Fruit fly (Drosophila melanogaster): Measurements from ENCODE around the gene CG6749.

CG6749 gene

DNA sequence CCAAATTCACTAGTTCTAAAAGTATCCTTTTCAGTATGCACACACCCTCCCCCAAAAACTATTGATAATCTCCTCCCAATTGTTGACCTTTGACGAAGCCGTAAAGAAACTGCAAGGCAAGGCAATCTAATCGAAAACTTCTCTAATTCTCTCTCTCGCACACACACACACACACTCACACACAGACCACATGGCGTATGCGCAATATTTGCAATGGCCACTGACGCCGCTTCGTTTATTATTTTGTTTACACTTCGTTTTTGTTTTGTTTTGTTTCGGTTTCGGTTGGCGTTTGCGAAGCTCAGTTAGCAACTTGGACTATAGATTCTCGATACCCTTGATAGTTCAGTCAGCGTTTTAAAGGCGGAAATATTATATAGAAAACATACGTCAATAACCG lies 43.8 kb downstream of the CG6749 start:
- TF ChIP-seq noc (tag; optimal IDR thresholded peaks at IDR 0.05), result no peak

DNA sequence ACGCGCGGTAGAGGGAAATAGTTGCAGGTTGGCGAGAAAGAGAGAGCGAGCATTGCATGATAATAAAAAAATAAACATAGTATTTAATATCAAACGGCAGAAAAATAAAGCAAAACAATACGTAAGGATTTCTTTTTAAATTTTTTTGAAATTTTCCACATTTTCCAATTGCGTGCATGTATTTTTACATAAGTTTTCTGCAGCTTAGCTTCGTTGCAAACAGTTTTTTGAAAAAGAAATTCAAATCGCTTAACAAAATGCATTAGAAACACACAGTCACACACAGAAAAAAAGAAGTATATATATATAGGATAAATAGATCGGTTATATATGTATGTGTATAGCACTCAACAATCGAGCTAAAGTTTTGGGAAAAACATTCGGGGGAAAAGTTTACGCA lies 44.9 kb downstream of the CG6749 start:
- TF ChIP-seq noc (tag; optimal IDR thresholded peaks at IDR 0.05), result no peak

DNA sequence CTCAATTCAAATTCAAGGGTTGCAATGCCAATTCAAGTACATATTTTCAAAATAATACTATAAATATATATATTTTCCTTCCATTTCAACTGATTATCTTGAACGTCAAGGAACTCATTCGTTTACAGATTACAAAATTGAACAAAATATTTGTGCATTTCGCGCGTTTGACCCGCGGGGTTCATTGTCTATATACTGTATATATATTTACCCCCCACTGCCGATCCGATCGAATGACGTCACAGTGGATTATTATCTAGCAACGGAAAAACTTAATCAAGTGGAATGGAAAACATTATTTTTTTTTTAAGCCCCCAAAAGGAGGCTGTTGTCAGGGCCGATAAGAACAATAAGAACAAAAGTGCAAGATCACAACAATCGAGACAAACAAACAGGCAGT lies 46.1 kb downstream of the CG6749 start:
- no peak for TF ChIP-seq noc (tag; optimal IDR thresholded peaks at IDR 0.05)

DNA sequence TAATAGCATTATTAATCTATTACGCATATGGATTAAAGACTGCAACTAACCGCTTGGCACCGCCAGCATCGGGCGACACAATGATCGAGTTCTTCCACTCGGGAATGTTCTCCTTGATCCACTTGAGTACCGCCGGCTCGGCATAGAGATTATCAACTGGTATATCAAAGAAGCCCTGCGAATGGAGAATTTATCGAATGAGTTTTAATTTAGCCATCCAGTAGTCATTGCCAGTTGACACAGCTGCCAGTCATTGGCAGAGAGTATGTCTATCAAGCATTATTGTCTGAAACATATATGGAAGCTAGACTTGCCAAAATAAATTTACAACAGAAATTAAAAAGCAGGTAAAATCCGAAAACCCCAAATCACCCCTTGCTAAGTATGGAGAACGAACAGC lies 48.7 kb downstream of the CG6749 start, which contains the start of gene CG16719:
CG16719 (plus strand) TSS at position 301 of the 400 bp plus-strand sequence.
- TF ChIP-seq noc (tag; optimal IDR thresholded peaks at IDR 0.05), result no peak
